Worm (Caenorhabditis elegans) whole organism, L2 larva: ENCODE results near the gene W10G11.19.

ENCODE experiments used
- F13H6.1 ChIP-seq: sonication (generic microtip); optimal IDR thresholded peaks from 2 replicates; lab custom pipeline; 2016; ENCODE audit warnings: missing genetic modification characterization, missing compliant biosample characterization
- R02D3.7 ChIP-seq: fragments of 150-350 bp; optimal IDR thresholded peaks from 2 replicates; lab custom pipeline; 2014; ENCODE audit warnings: missing biosample characterization, missing genetic modification characterization
- ZK546.5 ChIP-seq: sonication (generic microtip); optimal IDR thresholded peaks from 2 replicates; lab custom pipeline; 2017; ENCODE audit warnings: missing biosample characterization, missing genetic modification characterization
- alr-1 ChIP-seq: fragments of 150-350 bp; optimal IDR thresholded peaks from 2 replicates; lab custom pipeline; 2014; ENCODE audit warnings: missing biosample characterization, missing genetic modification characterization
- aly-2 ChIP-seq: fragments of 150-350 bp; optimal IDR thresholded peaks from 2 replicates; lab custom pipeline; 2014; ENCODE audit warnings: missing biosample characterization, missing genetic modification characterization
- ama-1 ChIP-seq: fragments of 150-350 bp; optimal IDR thresholded peaks from 2 replicates; lab custom pipeline; 2018; ENCODE audit warnings: inconsistent platforms
- blmp-1 ChIP-seq: sonication (generic microtip); optimal IDR thresholded peaks from 2 replicates; lab custom pipeline; 2017; ENCODE audit warnings: missing genetic modification characterization, mild to moderate bottlenecking, missing compliant biosample characterization, antibody characterized with exemption, moderate library complexity; ENCODE audit not compliant: insufficient read depth
- ceh-82 ChIP-seq: fragments of 150-350 bp; optimal IDR thresholded peaks from 2 replicates; lab custom pipeline; 2014; ENCODE audit warnings: missing biosample characterization, missing genetic modification characterization
- dmd-4 ChIP-seq: sonication (generic microtip); optimal IDR thresholded peaks from 2 replicates; lab custom pipeline; 2017; ENCODE audit warnings: missing biosample characterization, missing genetic modification characterization
- egl-27 ChIP-seq: sonication (generic microtip); optimal IDR thresholded peaks from 3 replicates; lab custom pipeline; 2017; ENCODE audit warnings: missing biosample characterization, missing genetic modification reagents, missing genetic modification characterization
- elt-1 ChIP-seq: fragments of 150-350 bp; optimal IDR thresholded peaks from 2 replicates; lab custom pipeline; 2014; ENCODE audit warnings: missing biosample characterization, missing genetic modification characterization
- elt-3 ChIP-seq: sonication (generic microtip); optimal IDR thresholded peaks from 2 replicates; lab custom pipeline; 2017; ENCODE audit warnings: missing biosample characterization, missing genetic modification characterization
- fos-1 ChIP-seq: fragments of 150-350 bp; optimal IDR thresholded peaks from 2 replicates; lab custom pipeline; 2014; ENCODE audit warnings: missing biosample characterization, missing genetic modification characterization
- lin-11 ChIP-seq: fragments of 150-350 bp; sonication (generic microtip); optimal IDR thresholded peaks from 2 replicates; lab custom pipeline; 2014; ENCODE audit warnings: missing biosample characterization, missing genetic modification characterization, inconsistent platforms, mixed read lengths
- lin-13 ChIP-seq: fragments of 150-350 bp; optimal IDR thresholded peaks from 2 replicates; lab custom pipeline; 2014; ENCODE audit warnings: missing biosample characterization, missing genetic modification reagents, missing genetic modification characterization
- lsy-2 ChIP-seq, 2 experiments: fragments of 150-350 bp in 1 of 2; sonication (generic microtip) in 1 of 2; optimal IDR thresholded peaks; 2 replicates each; lab custom pipeline; 2014 to 2017; ENCODE audit warnings: missing biosample characterization in 2 of 2, missing genetic modification characterization in 2 of 2
- mab-5 ChIP-seq: fragments of 150-350 bp; optimal IDR thresholded peaks from 2 replicates; lab custom pipeline; 2014; ENCODE audit warnings: missing biosample characterization, missing genetic modification characterization
- mbf-1 ChIP-seq: sonication (generic microtip); optimal IDR thresholded peaks from 2 replicates; lab custom pipeline; 2017; ENCODE audit warnings: missing biosample characterization, missing genetic modification characterization
- mdl-1 ChIP-seq, 2 experiments: fragments of 150-350 bp in 1 of 2; sonication (generic microtip) in 1 of 2; optimal IDR thresholded peaks; 2 replicates each; lab custom pipeline; 2017; ENCODE audit warnings: missing biosample characterization in 2 of 2, missing genetic modification characterization in 2 of 2
- nhr-11 ChIP-seq: fragments of 150-350 bp; optimal IDR thresholded peaks from 2 replicates; lab custom pipeline; 2014; ENCODE audit warnings: missing biosample characterization, missing genetic modification characterization
- nhr-21 ChIP-seq: fragments of 150-350 bp; optimal IDR thresholded peaks from 2 replicates; lab custom pipeline; 2014; ENCODE audit warnings: missing biosample characterization, missing genetic modification characterization
- nhr-237 ChIP-seq: fragments of 150-350 bp; optimal IDR thresholded peaks from 2 replicates; lab custom pipeline; 2014; ENCODE audit warnings: missing biosample characterization, missing genetic modification characterization
- nhr-25 ChIP-seq: fragments of 150-350 bp; sonication (generic microtip); optimal IDR thresholded peaks from 3 replicates; lab custom pipeline; 2014; ENCODE audit warnings: missing biosample characterization, missing genetic modification characterization
- nhr-6 ChIP-seq: fragments of 150-350 bp; optimal IDR thresholded peaks from 2 replicates; lab custom pipeline; 2014; ENCODE audit warnings: missing biosample characterization, missing genetic modification characterization
- nhr-77 ChIP-seq: fragments of 150-350 bp; optimal IDR thresholded peaks from 2 replicates; lab custom pipeline; 2014; ENCODE audit warnings: missing biosample characterization, missing genetic modification characterization
- peb-1 ChIP-seq: fragments of 150-350 bp; optimal IDR thresholded peaks from 2 replicates; lab custom pipeline; 2014; ENCODE audit warnings: missing biosample characterization, missing genetic modification characterization
- skn-1 ChIP-seq: sonication (generic microtip); optimal IDR thresholded peaks from 2 replicates; lab custom pipeline; 2017; ENCODE audit warnings: missing biosample characterization, missing genetic modification characterization
- sma-3 ChIP-seq: sonication (generic microtip); optimal IDR thresholded peaks from 2 replicates; lab custom pipeline; 2016; ENCODE audit warnings: missing genetic modification reagents, missing genetic modification characterization, missing compliant biosample characterization
- sma-9 ChIP-seq, 2 experiments: fragments of 150-350 bp in 1 of 2; sonication (generic microtip) in 1 of 2; optimal IDR thresholded peaks; 2 replicates each; lab custom pipeline; 2014 to 2016; ENCODE audit warnings: missing genetic modification characterization in 2 of 2, mild to moderate bottlenecking in 1 of 2, missing biosample characterization in 1 of 2, missing compliant biosample characterization in 1 of 2, missing genetic modification reagents in 1 of 2, moderate library complexity in 1 of 2
- snpc-4 ChIP-seq: fragments of 150-350 bp; optimal IDR thresholded peaks from 2 replicates; lab custom pipeline; 2014; ENCODE audit warnings: missing biosample characterization, missing genetic modification characterization
- unc-55 ChIP-seq: fragments of 150-350 bp; sonication (generic microtip); optimal IDR thresholded peaks from 3 replicates; lab custom pipeline; 2014; ENCODE audit warnings: missing biosample characterization, missing genetic modification reagents, missing genetic modification characterization
- unc-62 ChIP-seq: fragments of 150-350 bp; optimal IDR thresholded peaks from 2 replicates; lab custom pipeline; 2014; ENCODE audit warnings: missing biosample characterization, missing genetic modification reagents, missing genetic modification characterization
- zag-1 ChIP-seq: fragments of 150-350 bp; optimal IDR thresholded peaks from 2 replicates; lab custom pipeline; 2014; ENCODE audit warnings: missing biosample characterization, missing genetic modification characterization
- ztf-11 ChIP-seq: sonication (generic microtip); optimal IDR thresholded peaks from 2 replicates; lab custom pipeline; 2017; ENCODE audit warnings: missing biosample characterization, missing genetic modification characterization
- ztf-4 ChIP-seq: fragments of 150-350 bp; optimal IDR thresholded peaks from 2 replicates; lab custom pipeline; 2014; ENCODE audit warnings: missing biosample characterization, missing genetic modification characterization

The W10G11.19 gene

ce11 chrII:3557417-3557816 lies 7.0 kb downstream of the W10G11.19 start, which contains the start of gene lgc-45:
Gene lgc-45, plus strand, starts transcription at chrII:3557472.
- TF ChIP-seq ztf-11 (tag; lab: Kevin White, UChicago), result no peak
- TF ChIP-seq sma-9 (GFP tag; optimal IDR thresholded peaks at IDR 0.05; lab: Kevin White, UChicago), result no peak
- no peak for TF ChIP-seq sma-9 (tag; optimal IDR thresholded peaks at IDR 0.05; lab: Kevin White, UChicago)
- TF ChIP-seq nhr-11, result no peak
- TF ChIP-seq R02D3.7 (tag; lab: Kevin White, UChicago), result no peak
- TF ChIP-seq fos-1 (tag; lab: Kevin White, UChicago), result no peak
- no peak for TF ChIP-seq nhr-25 (tag; lab: Kevin White, UChicago)
- no peak for TF ChIP-seq mab-5 (tag; lab: Kevin White, UChicago)
- no peak for TF ChIP-seq nhr-237 (tag; lab: Kevin White, UChicago)
- no peak for TF ChIP-seq blmp-1 (tag; lab: Kevin White, UChicago)
- no peak for TF ChIP-seq lin-13 (GFP tag; lab: Kevin White, UChicago)
- TF ChIP-seq egl-27 (tag; lab: Kevin White, UChicago), result no peak
- TF ChIP-seq ama-1 (lab: Kevin White, UChicago), result no peak
- no peak for TF ChIP-seq peb-1 (tag; lab: Kevin White, UChicago)
- TF ChIP-seq sma-3 (GFP tag; lab: Kevin White, UChicago), result no peak
- no peak for TF ChIP-seq alr-1 (tag; lab: Kevin White, UChicago)
- no peak for TF ChIP-seq unc-55 (GFP tag; lab: Kevin White, UChicago)
- TF ChIP-seq aly-2 (tag; lab: Kevin White, UChicago), result no peak
- no peak for TF ChIP-seq elt-1 (tag; lab: Kevin White, UChicago)
- no peak for TF ChIP-seq skn-1
- TF ChIP-seq snpc-4, result no peak

ce11 chrII:3560592-3560991 lies 10.1 kb downstream of the W10G11.19 start, which contains the start of gene W10G11.1:
Gene W10G11.1, minus strand, starts transcription at chrII:3560692.
- no peak for TF ChIP-seq snpc-4
- TF ChIP-seq peb-1 (tag; lab: Kevin White, UChicago), result no peak
- TF ChIP-seq lin-11 (tag; lab: Kevin White, UChicago), result no peak
- TF ChIP-seq R02D3.7 (tag; lab: Kevin White, UChicago), result no peak
- TF ChIP-seq mdl-1 (tag; optimal IDR thresholded peaks at IDR 0.05; lab: Kevin White, UChicago), result no peak

DNA sequence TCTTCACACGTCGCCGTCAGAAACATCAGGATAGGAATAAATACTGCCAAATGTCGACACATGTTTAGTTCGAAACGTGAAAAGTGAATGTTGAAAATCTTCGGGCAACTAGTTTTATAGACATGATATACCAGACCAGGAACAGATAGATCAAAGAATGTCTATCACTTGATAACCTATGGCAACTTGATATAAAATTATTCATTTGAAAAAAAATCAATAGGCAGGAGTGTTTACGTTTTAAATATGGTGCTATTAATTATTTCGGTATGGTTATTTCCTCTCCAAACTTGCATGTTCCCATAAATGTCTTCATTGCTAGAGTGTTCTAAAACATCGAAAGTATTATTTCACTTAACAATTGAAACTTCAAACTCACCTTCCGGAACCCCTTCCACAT lies 11.1 kb downstream of the W10G11.19 start, which contains the start of gene W10G11.2:
Gene W10G11.2 (minus strand): TSS at position 101 of the 400 bp plus-strand sequence.
- no peak for TF ChIP-seq zag-1
- no peak for TF ChIP-seq ztf-11 (tag; lab: Kevin White, UChicago)
- no peak for TF ChIP-seq nhr-77 (tag; lab: Kevin White, UChicago)
- no peak for TF ChIP-seq mab-5 (tag; lab: Kevin White, UChicago)
- no peak for TF ChIP-seq ZK546.5 (tag; lab: Kevin White, UChicago)
- no peak for TF ChIP-seq elt-3
- TF ChIP-seq egl-27 (tag; lab: Kevin White, UChicago), result no peak
- TF ChIP-seq elt-1 (tag; lab: Kevin White, UChicago), result no peak
- TF ChIP-seq blmp-1 (tag; lab: Kevin White, UChicago), result no peak
- TF ChIP-seq lsy-2 (tag; optimal IDR thresholded peaks at IDR 0.05; lab: Kevin White, UChicago), result no peak
- TF ChIP-seq ztf-4 (tag; lab: Kevin White, UChicago), result no peak
- no peak for TF ChIP-seq nhr-11
- no peak for TF ChIP-seq nhr-21 (tag; lab: Kevin White, UChicago)
- no peak for TF ChIP-seq nhr-6 (tag; lab: Kevin White, UChicago)
- TF ChIP-seq ceh-82 (tag; lab: Kevin White, UChicago), result no peak
- no peak for TF ChIP-seq ama-1 (lab: Kevin White, UChicago)
- no peak for TF ChIP-seq alr-1 (tag; lab: Kevin White, UChicago)
- no peak for TF ChIP-seq lin-11 (tag; lab: Kevin White, UChicago)
- TF ChIP-seq fos-1 (tag; lab: Kevin White, UChicago), result no peak

DNA sequence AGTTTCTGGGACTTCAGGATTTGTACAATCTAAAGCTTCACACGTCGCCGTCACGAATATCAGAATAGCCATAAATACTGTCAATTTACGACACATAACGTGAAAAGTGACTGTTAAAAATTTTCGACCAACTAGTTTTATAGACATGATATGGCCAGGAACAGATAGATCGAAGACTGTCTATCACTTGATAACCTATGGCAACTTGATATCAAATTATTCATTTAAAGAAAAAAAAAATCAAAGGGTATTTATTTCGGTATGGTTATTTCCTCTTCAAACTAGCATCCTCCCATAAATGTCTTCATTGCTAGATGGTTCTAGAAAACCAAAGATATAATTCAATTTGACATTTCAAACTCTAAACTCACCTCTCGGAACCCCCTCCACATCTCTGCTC lies 12.0 kb downstream of the W10G11.19 start, which contains the start of gene W10G11.3:
Gene W10G11.3 (minus strand): TSS at position 101 of the 400 bp plus-strand sequence.
- TF ChIP-seq mdl-1 (tag; optimal IDR thresholded peaks at IDR 0.05; lab: Kevin White, UChicago) (no peak), F13H6.1 (no peak), mbf-1 (no peak), ceh-82 (tag; lab: Kevin White, UChicago) (no peak), nhr-77 (tag; lab: Kevin White, UChicago) (no peak), nhr-21 (tag; lab: Kevin White, UChicago) (no peak), peb-1 (tag; lab: Kevin White, UChicago) (no peak), alr-1 (tag; lab: Kevin White, UChicago) (no peak), lsy-2 (tag; optimal IDR thresholded peaks at IDR 0.05; lab: Kevin White, UChicago) (no peak), unc-62 (GFP tag; lab: Kevin White, UChicago) (no peak), lin-11 (tag; lab: Kevin White, UChicago) (no peak), unc-55 (GFP tag; lab: Kevin White, UChicago) (no peak), skn-1 (no peak), ama-1 (lab: Kevin White, UChicago) (no peak), dmd-4 (no peak), ztf-4 (tag; lab: Kevin White, UChicago) (no peak), lin-13 (GFP tag; lab: Kevin White, UChicago) (no peak)
